Worm (Caenorhabditis elegans): ENCODE measurements around the gene srt-36.
A peak's percentile ranks its signal among the peaks of the same experiment; 100 is the strongest.

srt-36 gene

DNA sequence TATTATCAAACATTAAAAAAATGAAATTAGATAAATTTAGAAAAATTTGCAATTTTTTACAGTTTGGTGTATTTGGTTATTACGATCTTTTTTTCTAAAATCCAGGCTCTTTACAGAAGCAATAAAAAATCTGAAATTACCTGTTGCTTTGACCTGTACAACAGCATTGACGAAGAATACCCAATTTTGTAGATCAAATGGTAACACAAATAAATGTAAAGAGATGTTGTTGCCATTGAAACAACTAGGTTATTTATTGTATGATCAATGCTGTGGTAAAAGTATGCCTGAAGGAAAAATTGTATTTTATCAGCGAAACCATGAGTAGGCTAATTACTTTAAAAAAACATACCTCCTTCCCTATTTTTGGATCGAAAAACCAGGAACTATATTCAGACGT is 26.6 kb downstream of the srt-36 start:
- peak in 1 of 2 experiments; percentile 91 for TF ChIP-seq unc-62 (GFP tag; optimal IDR thresholded peaks at IDR 0.05 in 1 of 2)
- no peak for TF ChIP-seq unc-62 (tag; optimal IDR thresholded peaks at IDR 0.05)
- TF ChIP-seq F10B5.3 (tag; optimal IDR thresholded peaks at IDR 0.05): no peak
- TF ChIP-seq hlh-30 (tag; optimal IDR thresholded peaks at IDR 0.05; ENCODE audit: insufficient read depth): no peak
- no peak for TF ChIP-seq mep-1 (tag; optimal IDR thresholded peaks at IDR 0.05)
- no peak for TF ChIP-seq tag-97 (GFP tag; IDR thresholded peaks at IDR 0.05)

DNA sequence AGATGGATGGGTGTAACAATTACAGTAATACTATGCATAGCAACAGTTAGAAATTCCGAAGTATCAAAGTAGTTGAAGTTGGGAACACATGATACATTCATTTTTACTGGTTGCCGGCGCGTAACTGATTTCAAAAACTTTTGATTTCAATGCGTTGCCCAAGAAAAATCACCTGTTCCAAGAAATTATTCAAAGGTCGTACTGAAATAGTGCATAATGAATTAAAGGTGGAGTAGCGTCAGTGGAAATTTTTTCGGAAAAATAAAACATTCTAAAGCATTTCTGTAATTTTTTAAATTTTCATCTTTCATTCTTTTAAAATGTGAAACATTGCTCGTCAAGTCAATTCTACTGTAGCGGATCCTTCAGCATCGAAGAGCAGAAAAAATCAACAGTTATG is 27.8 kb downstream of the srt-36 start, which contains the start of gene srh-204:
srh-204 (minus strand) TSS at position 101 of the 400 bp plus-strand sequence.
- no peak for TF ChIP-seq hif-1 (tag; optimal IDR thresholded peaks at IDR 0.05)
- no peak for TF ChIP-seq tra-1 (GFP tag; IDR thresholded peaks at IDR 0.05)
- TF ChIP-seq aha-1 (tag): peak; percentile 86
- TF ChIP-seq tag-97 (GFP tag; IDR thresholded peaks at IDR 0.05): no peak

DNA sequence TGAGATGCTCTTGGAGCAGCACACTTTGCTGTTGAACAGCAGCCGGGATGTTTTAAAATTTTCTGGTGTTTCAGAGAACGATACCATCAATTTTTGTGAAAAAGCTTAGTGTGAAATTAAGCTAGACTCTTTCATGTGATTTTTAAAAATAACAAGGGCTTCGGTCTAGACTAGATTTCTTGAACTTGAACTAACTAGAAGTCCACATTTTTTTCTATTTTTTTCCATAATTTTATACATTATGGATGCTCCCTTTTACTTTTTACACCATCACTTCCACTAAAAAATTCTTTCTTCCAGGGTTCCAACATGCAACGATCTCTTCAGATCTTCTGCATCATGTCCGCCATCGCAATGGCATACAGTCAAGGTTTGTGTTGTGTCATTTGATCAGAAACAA is 32.0 kb downstream of the srt-36 start, which contains the start of gene nlp-13:
nlp-13 (plus strand) TSS at position 301 of the 400 bp plus-strand sequence.
- no peak for TF ChIP-seq arid-1 (GFP tag; conservative IDR thresholded peaks at IDR 0.05)
- no peak for TF ChIP-seq nhr-102 (tag; optimal IDR thresholded peaks at IDR 0.05)
- TF ChIP-seq daf-19 (GFP tag; conservative IDR thresholded peaks at IDR 0.05): no peak
- TF ChIP-seq php-3 (GFP tag; IDR thresholded peaks at IDR 0.05): no peak
- no peak for TF ChIP-seq jun-1 (tag; optimal IDR thresholded peaks at IDR 0.05)
- TF ChIP-seq mdt-29 (GFP tag; IDR thresholded peaks at IDR 0.05): no peak
- TF ChIP-seq set-16 (GFP tag; IDR thresholded peaks at IDR 0.05): no peak
- no peak for TF ChIP-seq duxl-1 (tag; optimal IDR thresholded peaks at IDR 0.05; ENCODE audit: poor library complexity)
- no peak for TF ChIP-seq rbr-2 (tag; optimal IDR thresholded peaks at IDR 0.05)
- no peak for TF ChIP-seq nhr-41 (GFP tag; IDR thresholded peaks at IDR 0.05)

DNA sequence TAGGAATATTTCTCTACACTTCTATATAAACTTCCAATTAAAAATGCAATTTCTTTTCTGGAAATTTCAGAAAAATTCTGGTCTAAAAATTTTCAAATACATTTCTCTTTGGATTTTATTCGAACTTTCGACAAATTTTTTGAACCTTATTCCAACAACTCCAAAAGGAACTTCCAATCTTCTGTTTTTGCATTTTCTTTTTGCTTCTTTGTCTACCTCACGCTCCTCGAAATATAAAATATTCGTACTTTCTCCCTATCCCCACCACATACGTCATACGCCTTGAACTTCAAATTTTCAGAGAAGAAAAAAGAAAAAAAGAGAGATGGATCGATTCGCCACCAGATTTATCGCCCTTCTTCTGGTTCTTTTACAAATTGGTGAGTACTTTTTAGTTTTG is 48.8 kb downstream of the srt-36 start, which contains the start of gene nlp-9:
nlp-9 (plus strand) TSS at position 301 of the 400 bp plus-strand sequence.
- TF ChIP-seq gei-8 (GFP tag; optimal IDR thresholded peaks at IDR 0.05): no peak
- peak; percentile 13 for TF ChIP-seq aha-1 (tag)

DNA sequence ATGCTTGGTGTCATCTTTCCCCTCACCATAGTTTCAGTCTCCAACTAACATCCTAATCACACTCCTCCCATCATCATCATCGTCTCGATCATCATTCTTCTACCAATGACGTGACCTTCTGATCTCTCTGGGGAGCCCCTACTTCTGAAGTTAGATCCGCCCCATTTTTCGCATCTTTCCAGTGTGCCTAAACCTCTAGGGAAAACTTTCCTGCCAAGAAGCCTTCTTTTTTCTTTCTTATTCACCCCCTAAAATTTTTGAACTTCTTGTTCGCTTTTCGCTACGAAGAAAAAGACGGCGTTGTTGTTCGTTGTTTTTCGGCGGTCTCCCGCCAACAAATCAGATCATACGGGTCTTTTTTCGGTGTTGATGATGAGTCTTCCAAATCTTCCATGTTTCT is 49.8 kb downstream of the srt-36 start:
- no peak for TF ChIP-seq duxl-1 (tag; optimal IDR thresholded peaks at IDR 0.05; ENCODE audit: poor library complexity)
- no peak for TF ChIP-seq dmd-6 (GFP tag; IDR thresholded peaks at IDR 0.05)
- TF ChIP-seq ztf-7 (tag; optimal IDR thresholded peaks at IDR 0.05): no peak
- no peak for TF ChIP-seq mxl-2 (GFP tag; conservative IDR thresholded peaks at IDR 0.05)
- TF ChIP-seq R02D3.7 (tag; optimal IDR thresholded peaks at IDR 0.05): no peak
- TF ChIP-seq hlh-11 (tag; optimal IDR thresholded peaks at IDR 0.05): no peak
- TF ChIP-seq lin-39 (tag; optimal IDR thresholded peaks at IDR 0.05): no peak
- peak; percentile 92 for TF ChIP-seq aha-1 (tag)
- TF ChIP-seq ceh-20 (GFP tag; IDR thresholded peaks at IDR 0.05): 0 out of 2 replicates have a peak, but pooled peaks have one; percentile 22
- peak in 1 of 2 experiments; percentile 7 for TF ChIP-seq lsy-2 (tag; optimal IDR thresholded peaks at IDR 0.05)
- no peak for TF ChIP-seq Y5F2A.4 (GFP tag; optimal IDR thresholded peaks at IDR 0.05)
- TF ChIP-seq lin-38 (GFP tag; IDR thresholded peaks at IDR 0.05): no peak
- TF ChIP-seq vab-7 (GFP tag; IDR thresholded peaks at IDR 0.05): peak; percentile 38; the same call in 1 of the 2 replicates
- TF ChIP-seq ceh-82 (tag; optimal IDR thresholded peaks at IDR 0.05): no peak
- no peak for TF ChIP-seq ztf-11 (tag; optimal IDR thresholded peaks at IDR 0.05)
- TF ChIP-seq daf-8 (GFP tag; IDR thresholded peaks at IDR 0.05): no peak
